Worm (Caenorhabditis elegans): ENCODE results near the gene F28C1.1.

The F28C1.1 gene

DNA sequence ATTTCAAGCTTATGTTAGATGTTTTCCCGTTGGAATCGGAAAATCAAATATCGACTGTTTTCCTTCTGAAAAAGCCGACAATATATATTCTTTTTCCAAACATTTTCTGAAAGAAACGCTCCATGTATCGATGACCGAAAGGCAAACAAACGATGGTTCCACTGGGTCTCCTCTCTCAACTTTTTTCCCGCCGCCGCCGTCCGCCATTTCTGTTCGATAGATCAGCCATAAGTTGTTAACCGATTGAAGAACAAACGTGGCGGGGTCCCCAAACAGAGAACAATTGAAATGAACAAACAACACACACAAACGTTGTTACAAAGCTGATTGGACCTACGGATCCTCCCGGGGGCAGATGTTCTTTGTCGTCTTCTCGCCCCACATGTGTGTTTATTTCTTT is 16.0 kb downstream of the F28C1.1 start:
- peak; percentile 22; the same call in 1 of the 2 replicates for TF ChIP-seq madf-6 (GFP tag; IDR thresholded peaks at IDR 0.05)
- no peak for TF ChIP-seq sea-2 (GFP tag; IDR thresholded peaks at IDR 0.05)

DNA sequence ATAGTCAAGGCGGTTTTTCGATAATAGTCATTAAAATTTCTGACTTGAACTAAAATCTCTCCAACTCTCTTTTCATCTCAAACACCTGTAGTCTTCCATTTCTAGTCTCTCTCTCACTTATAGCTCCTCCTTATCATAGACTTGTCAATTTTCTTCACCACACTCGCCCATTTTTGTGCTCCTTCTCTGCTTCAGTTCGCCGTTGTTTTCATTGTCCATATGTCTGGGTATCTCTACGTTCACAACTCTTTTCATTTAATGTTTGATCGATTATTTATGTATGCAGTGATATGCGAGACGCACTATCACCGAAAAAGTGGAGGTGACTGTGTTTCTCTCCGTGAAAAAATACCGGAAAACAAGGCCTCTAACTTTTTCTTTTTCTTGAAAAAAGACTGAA is 17.1 kb downstream of the F28C1.1 start:
- peak; percentile 45; the same call in 1 of the 2 replicates for TF ChIP-seq dox-1 (GFP tag; IDR thresholded peaks at IDR 0.05)
- TF ChIP-seq F57A8.1 (GFP tag; optimal IDR thresholded peaks at IDR 0.05): no peak
- TF ChIP-seq attf-5 (GFP tag; optimal IDR thresholded peaks at IDR 0.05): peak; percentile 19
- TF ChIP-seq cebp-1 (GFP tag; IDR thresholded peaks at IDR 0.05): no peak
- TF ChIP-seq cebp-1 (tag; optimal IDR thresholded peaks at IDR 0.05): peak; percentile 22
- no peak for TF ChIP-seq zfh-2 (GFP tag; conservative IDR thresholded peaks at IDR 0.05)
- no peak for TF ChIP-seq ztf-26 (tag; optimal IDR thresholded peaks at IDR 0.05)
- peak in 1 of 2 experiments; percentile 3 for TF ChIP-seq let-607 (tag; optimal IDR thresholded peaks at IDR 0.05)
- peak; percentile 98 for TF ChIP-seq nhr-80 (tag; optimal IDR thresholded peaks at IDR 0.05)

DNA sequence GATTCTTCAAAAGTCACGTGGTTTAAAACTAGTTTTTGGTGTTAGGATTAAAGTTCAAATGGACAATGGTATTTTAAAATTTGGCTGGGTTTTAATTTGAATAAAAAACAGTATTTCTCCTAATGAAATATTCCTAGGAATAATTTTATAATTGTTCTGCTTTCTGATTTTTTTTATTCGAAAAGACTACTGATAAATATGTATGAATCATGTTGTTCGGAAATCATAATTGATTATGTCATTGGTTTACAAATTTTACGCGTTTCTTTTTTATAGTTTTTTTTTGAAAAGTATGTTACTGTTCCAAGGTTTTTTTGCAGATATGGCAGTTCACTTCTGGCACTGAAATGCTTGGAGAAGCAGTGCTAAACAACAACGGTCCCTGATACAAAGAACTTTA is 17.8 kb downstream of the F28C1.1 start, which contains the start of gene F28C1.3:
TSS of gene F28C1.3 (plus strand) at position 301 of the 400 bp plus-strand sequence.
- TF ChIP-seq lir-1 (GFP tag; conservative IDR thresholded peaks at IDR 0.05) (no peak), Y53G8AR.9 (GFP tag; conservative IDR thresholded peaks at IDR 0.05) (no peak), bed-2 (GFP tag; IDR thresholded peaks at IDR 0.05) (no peak), pbrm-1 (GFP tag; IDR thresholded peaks at IDR 0.05) (no peak), tlf-1 (GFP tag; optimal IDR thresholded peaks at IDR 0.05) (no peak), B0019.2 (GFP tag; conservative IDR thresholded peaks at IDR 0.05) (no peak), bed-1 (GFP tag; IDR thresholded peaks at IDR 0.05) (no peak), B0336.3 (GFP tag; IDR thresholded peaks at IDR 0.05) (no peak), Y56A3A.18 (GFP tag; IDR thresholded peaks at IDR 0.05) (no peak), nhr-120 (GFP tag; IDR thresholded peaks at IDR 0.05) (no peak), lin-40 (tag; optimal IDR thresholded peaks at IDR 0.05) (no peak), ets-4 (GFP tag; optimal IDR thresholded peaks at IDR 0.05) (no peak), ceh-58 (GFP tag; IDR thresholded peaks at IDR 0.05) (no peak), lsl-1 (GFP tag; optimal IDR thresholded peaks at IDR 0.05) (no peak), dpff-1 (tag; optimal IDR thresholded peaks at IDR 0.05) (no peak), fkh-3 (tag; optimal IDR thresholded peaks at IDR 0.05) (no peak)

DNA sequence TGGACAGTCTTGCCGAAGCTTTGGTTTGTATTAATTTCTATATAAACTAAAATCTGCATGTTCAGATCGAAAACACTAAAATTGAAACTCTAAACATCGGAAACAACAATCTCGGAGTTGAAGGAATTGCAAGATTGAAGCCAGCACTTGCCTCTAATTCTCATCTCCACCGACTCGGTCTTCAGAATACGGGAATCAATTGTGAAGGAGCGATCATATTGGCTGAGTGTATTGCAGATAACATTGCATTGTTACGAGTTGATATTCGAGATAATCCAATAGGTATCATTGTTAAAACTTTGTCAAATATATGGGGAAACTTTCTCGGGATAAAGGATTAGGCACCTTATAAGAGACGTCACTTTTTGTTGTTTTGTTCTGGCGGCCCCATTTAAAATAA is 19.7 kb downstream of the F28C1.1 start:
- TF ChIP-seq madf-6 (GFP tag; IDR thresholded peaks at IDR 0.05) (no peak), gei-17 (GFP tag; optimal IDR thresholded peaks at IDR 0.05) (no peak), unc-62 (GFP tag; optimal IDR thresholded peaks at IDR 0.05) (no peak), mes-4 (tag; optimal IDR thresholded peaks at IDR 0.05) (no peak), F52B5.7 (tag; optimal IDR thresholded peaks at IDR 0.05) (no peak), lin-54 (GFP tag; optimal IDR thresholded peaks at IDR 0.05) (no peak), nhr-27 (tag; optimal IDR thresholded peaks at IDR 0.05) (no peak), Y53G8AR.9 (GFP tag; conservative IDR thresholded peaks at IDR 0.05) (no peak), aptf-2 (GFP tag; conservative IDR thresholded peaks at IDR 0.05) (no peak), lin-35 (GFP tag; optimal IDR thresholded peaks at IDR 0.05) (no peak), egl-44 (GFP tag; IDR thresholded peaks at IDR 0.05) (no peak), mcd-1 (GFP tag; IDR thresholded peaks at IDR 0.05) (no peak), rpc-1 (optimal IDR thresholded peaks at IDR 0.05) (no peak), rpc-1 (tag; optimal IDR thresholded peaks at IDR 0.05) (no peak), F10E7.11 (tag; optimal IDR thresholded peaks at IDR 0.05) (no peak), ztf-3 (GFP tag; optimal IDR thresholded peaks at IDR 0.05) (no peak), F39B2.1 (GFP tag; IDR thresholded peaks at IDR 0.05) (no peak)
